Fruit fly (Drosophila melanogaster) Kc167 (cell line): ENCODE data around the gene Vti1b.

ENCODE experiments used
- Myc ChIP-seq: fragments of >200 bp; optimal IDR thresholded peaks from 2 replicates; lab custom pipeline; 2017; ENCODE audit warnings: missing external identifiers
- Sin3A ChIP-seq: fragments of >200 bp; optimal IDR thresholded peaks from 2 replicates; lab custom pipeline; 2018; ENCODE audit warnings: missing external identifiers
- insv ChIP-seq: fragments of >200 bp; optimal IDR thresholded peaks from 3 replicates; lab custom pipeline; 2018; ENCODE audit warnings: missing external identifiers

dm6 chr3R:18371346-18371745 lies 25.4 kb upstream of the Vti1b start:
- no peak for TF ChIP-seq insv (lab: Kevin White, UChicago)
- TF ChIP-seq Sin3A (lab: Kevin White, UChicago), result no peak
- TF ChIP-seq Myc (lab: Kevin White, UChicago), result no peak
